Worm (Caenorhabditis elegans) whole organism, L4 larva: ENCODE measurements around the gene glt-5.

Experiments used
- F44E2.7 ChIP-seq: fragments of 200-800 bp; sonication (Bioruptor generic); IDR thresholded peaks from 2 replicates; pipeline ENCODE4 v2.1.2; 2022; ENCODE audit warnings: missing genetic modification characterization, missing compliant biosample characterization
- T26A8.4 ChIP-seq: fragments of 200-800 bp; sonication (Bioruptor generic); IDR thresholded peaks from 2 replicates; pipeline ENCODE4 v1.3.6; 2022; ENCODE audit warnings: missing genetic modification characterization, missing compliant biosample characterization
- Y5F2A.4 ChIP-seq: fragments of 200-800 bp; sonication (Bioruptor generic); optimal IDR thresholded peaks from 2 replicates; lab custom pipeline; 2018; ENCODE audit warnings: mild to moderate bottlenecking, missing genetic modification characterization, missing compliant biosample characterization
- ZK337.2 ChIP-seq: fragments of 200-800 bp; sonication (Bioruptor generic); IDR thresholded peaks from 2 replicates; pipeline ENCODE4 v1.3.6; 2022; ENCODE audit warnings: missing genetic modification reagents, missing genetic modification characterization, missing compliant biosample characterization
- attf-4 ChIP-seq: sonication (generic microtip); optimal IDR thresholded peaks from 3 replicates; lab custom pipeline; 2017; ENCODE audit warnings: missing biosample characterization, missing genetic modification characterization
- ceh-20 ChIP-seq: fragments of 200-800 bp; sonication (Bioruptor generic); IDR thresholded peaks from 2 replicates; pipeline ENCODE4 v1.3.6; 2022; ENCODE audit warnings: missing genetic modification reagents, missing genetic modification characterization, missing compliant biosample characterization
- daf-19 ChIP-seq: fragments of 200-800 bp; sonication (Bioruptor generic); conservative IDR thresholded peaks from 2 replicates; pipeline ENCODE4 v1.3.6; 2022; ENCODE audit warnings: missing genetic modification characterization, missing compliant biosample characterization
- dmd-6 ChIP-seq: fragments of 200-800 bp; sonication (Bioruptor generic); IDR thresholded peaks from 2 replicates; pipeline ENCODE4 v1.3.6; 2022; ENCODE audit warnings: missing genetic modification reagents, missing genetic modification characterization, missing compliant biosample characterization
- dmd-8 ChIP-seq: fragments of 200-800 bp; sonication (Bioruptor generic); IDR thresholded peaks from 2 replicates; pipeline ENCODE4 v1.3.6; 2022; ENCODE audit warnings: missing genetic modification characterization, missing compliant biosample characterization
- dmd-9 ChIP-seq: fragments of 200-800 bp; sonication (Bioruptor generic); IDR thresholded peaks from 2 replicates; pipeline ENCODE4 v1.3.6; 2022; ENCODE audit warnings: missing genetic modification reagents, missing genetic modification characterization, missing compliant biosample characterization
- dpl-1 ChIP-seq: fragments of 150-350 bp; optimal IDR thresholded peaks from 2 replicates; lab custom pipeline; 2014; ENCODE audit warnings: missing biosample characterization, missing genetic modification reagents, missing genetic modification characterization
- duxl-1 ChIP-seq: sonication (generic microtip); optimal IDR thresholded peaks from 2 replicates; lab custom pipeline; 2016; ENCODE audit warnings: mild to moderate bottlenecking, missing genetic modification characterization, moderate library complexity, missing compliant biosample characterization; ENCODE audit not compliant: poor library complexity
- dve-1 ChIP-seq: sonication (generic microtip); optimal IDR thresholded peaks from 2 replicates; lab custom pipeline; 2017; ENCODE audit warnings: antibody characterized with exemption, mild to moderate bottlenecking, missing genetic modification characterization, missing compliant biosample characterization; ENCODE audit not compliant: insufficient read depth
- egl-27 ChIP-seq: sonication (generic microtip); optimal IDR thresholded peaks from 3 replicates; lab custom pipeline; 2017; ENCODE audit warnings: missing biosample characterization, missing genetic modification reagents, missing genetic modification characterization
- egl-43 ChIP-seq: fragments of 200-800 bp; sonication (Bioruptor generic); IDR thresholded peaks from 2 replicates; pipeline ENCODE4 v1.3.6; 2022; ENCODE audit warnings: missing genetic modification reagents, missing genetic modification characterization, missing compliant biosample characterization
- hif-1 ChIP-seq, 2 experiments: sonication (generic microtip); optimal IDR thresholded peaks; 2 replicates each; lab custom pipeline; 2016 to 2017; ENCODE audit warnings: missing compliant biosample characterization in 2 of 2, missing genetic modification characterization in 2 of 2, missing genetic modification reagents in 2 of 2, missing genotype in 2 of 2, mild to moderate bottlenecking in 1 of 2
- hmg-1.1 ChIP-seq: fragments of 200-800 bp; sonication (Bioruptor generic); IDR thresholded peaks from 2 replicates; pipeline ENCODE4 v1.3.6; 2022; ENCODE audit warnings: missing genetic modification reagents, missing genetic modification characterization, missing compliant biosample characterization
- lim-7 ChIP-seq: fragments of 200-800 bp; sonication (Bioruptor generic); IDR thresholded peaks from 2 replicates; pipeline ENCODE4 v1.3.6; 2022; ENCODE audit warnings: missing genetic modification characterization, missing compliant biosample characterization
- lin-1 ChIP-seq: fragments of 200-800 bp; sonication (Bioruptor generic); IDR thresholded peaks from 2 replicates; pipeline ENCODE4 v1.3.6; 2022; ENCODE audit warnings: missing genetic modification reagents, missing genetic modification characterization, missing compliant biosample characterization
- lin-13 ChIP-seq: fragments of 150-350 bp; optimal IDR thresholded peaks from 2 replicates; lab custom pipeline; 2014; ENCODE audit warnings: missing biosample characterization, missing genetic modification reagents, missing genetic modification characterization
- lin-38 ChIP-seq: fragments of 200-800 bp; sonication (Bioruptor generic); IDR thresholded peaks from 2 replicates; pipeline ENCODE4 v1.3.6; 2022; ENCODE audit warnings: missing genetic modification reagents, missing genetic modification characterization, missing compliant biosample characterization
- lin-39 ChIP-seq: fragments of 150-350 bp; optimal IDR thresholded peaks from 2 replicates; lab custom pipeline; 2014; ENCODE audit warnings: missing biosample characterization, missing genetic modification reagents, missing genetic modification characterization
- lsy-2 ChIP-seq, 2 experiments: fragments of 150-350 bp in 1 of 2; sonication (generic microtip) in 1 of 2; optimal IDR thresholded peaks; 2 replicates each; lab custom pipeline; 2014 to 2017; ENCODE audit warnings: missing biosample characterization in 2 of 2, missing genetic modification characterization in 2 of 2
- madf-5 ChIP-seq, 2 experiments: fragments of 200-800 bp; sonication (Bioruptor generic); IDR thresholded peaks; 2 replicates each; pipeline ENCODE4 v1.3.6; 2022; ENCODE audit warnings: missing compliant biosample characterization in 2 of 2, missing genetic modification characterization in 2 of 2
- madf-9 ChIP-seq: fragments of 200-800 bp; sonication (Bioruptor generic); conservative IDR thresholded peaks from 2 replicates; pipeline ENCODE4 v1.3.6; 2022; ENCODE audit warnings: missing genetic modification reagents, missing genetic modification characterization, missing compliant biosample characterization
- mdl-1 ChIP-seq, 2 experiments: fragments of 150-350 bp in 1 of 2; sonication (generic microtip) in 1 of 2; optimal IDR thresholded peaks; 2 replicates each; lab custom pipeline; 2014 to 2017; ENCODE audit warnings: missing biosample characterization in 2 of 2, missing genetic modification characterization in 2 of 2
- mep-1 ChIP-seq: fragments of 150-350 bp; sonication (generic microtip); optimal IDR thresholded peaks from 3 replicates; lab custom pipeline; 2014; ENCODE audit warnings: missing biosample characterization, missing genetic modification characterization
- mxl-2 ChIP-seq: fragments of 200-800 bp; sonication (Bioruptor generic); conservative IDR thresholded peaks from 2 replicates; pipeline ENCODE4 v1.3.6; 2022; ENCODE audit warnings: missing genetic modification reagents, missing genetic modification characterization, missing compliant biosample characterization
- nhr-10 ChIP-seq: fragments of 150-350 bp; optimal IDR thresholded peaks from 2 replicates; lab custom pipeline; 2014; ENCODE audit warnings: missing biosample characterization, missing genetic modification characterization
- nhr-102 ChIP-seq: sonication (generic microtip); optimal IDR thresholded peaks from 2 replicates; lab custom pipeline; 2016; ENCODE audit warnings: mild to moderate bottlenecking, missing genetic modification characterization, moderate library complexity, missing compliant biosample characterization
- nhr-11 ChIP-seq: fragments of 150-350 bp; optimal IDR thresholded peaks from 2 replicates; lab custom pipeline; 2014; ENCODE audit warnings: missing biosample characterization, missing genetic modification characterization
- nhr-25 ChIP-seq: sonication (generic microtip); optimal IDR thresholded peaks from 2 replicates; lab custom pipeline; 2017; ENCODE audit warnings: missing genetic modification characterization, mild to moderate bottlenecking, missing compliant biosample characterization, antibody characterized with exemption, moderate library complexity, borderline replicate concordance; ENCODE audit not compliant: insufficient read depth
- nhr-28 ChIP-seq: fragments of 150-350 bp; optimal IDR thresholded peaks from 2 replicates; lab custom pipeline; 2014; ENCODE audit warnings: missing biosample characterization, missing genetic modification characterization
- nhr-41 ChIP-seq: fragments of 200-800 bp; sonication (Bioruptor generic); IDR thresholded peaks from 2 replicates; pipeline ENCODE4 v1.3.6; 2022; ENCODE audit warnings: missing genetic modification reagents, missing genetic modification characterization, missing compliant biosample characterization
- nhr-48 ChIP-seq: sonication (generic microtip); optimal IDR thresholded peaks from 2 replicates; lab custom pipeline; 2016; ENCODE audit warnings: mild to moderate bottlenecking, missing genetic modification characterization, missing compliant biosample characterization
- nhr-6 ChIP-seq: fragments of 150-350 bp; optimal IDR thresholded peaks from 2 replicates; lab custom pipeline; 2014; ENCODE audit warnings: missing biosample characterization, missing genetic modification characterization
- nhr-76 ChIP-seq: fragments of 150-350 bp; optimal IDR thresholded peaks from 2 replicates; lab custom pipeline; 2014; ENCODE audit warnings: missing biosample characterization, missing genetic modification characterization
- nhr-77 ChIP-seq: fragments of 150-350 bp; optimal IDR thresholded peaks from 2 replicates; lab custom pipeline; 2014; ENCODE audit warnings: missing biosample characterization, missing genetic modification characterization
- pha-4 ChIP-seq, 2 experiments: fragments of 150-350 bp in 1 of 2; fragments of 200-800 bp in 1 of 2; sonication (Bioruptor generic) in 1 of 2; IDR thresholded peaks in 1 of 2; optimal IDR thresholded peaks in 1 of 2; 2 replicates each; pipeline versions ENCODE4 v1.3.6 to Lab custom; 2014 to 2022; ENCODE audit warnings: missing genetic modification characterization in 2 of 2, missing genetic modification reagents in 2 of 2, missing biosample characterization in 1 of 2, missing compliant biosample characterization in 1 of 2
- saeg-2 ChIP-seq: fragments of 200-800 bp; sonication (Bioruptor generic); IDR thresholded peaks from 2 replicates; pipeline ENCODE4 v1.3.6; 2022; ENCODE audit warnings: missing genetic modification reagents, missing genetic modification characterization, missing compliant biosample characterization
- snpc-1.2 ChIP-seq: fragments of 200-800 bp; sonication (Bioruptor generic); IDR thresholded peaks from 2 replicates; pipeline ENCODE4 v1.3.6; 2022; ENCODE audit warnings: missing genetic modification reagents, missing genetic modification characterization, missing compliant biosample characterization
- spr-1 ChIP-seq: sonication (generic microtip); optimal IDR thresholded peaks from 2 replicates; lab custom pipeline; 2016; ENCODE audit warnings: mild to moderate bottlenecking, missing genetic modification characterization, missing compliant biosample characterization
- spr-3 ChIP-seq: fragments of 200-800 bp; sonication (Bioruptor generic); optimal IDR thresholded peaks from 2 replicates; lab custom pipeline; 2018; ENCODE audit warnings: mild to moderate bottlenecking, missing genetic modification characterization, missing compliant biosample characterization
- tra-1 ChIP-seq: fragments of 200-800 bp; sonication (Bioruptor generic); IDR thresholded peaks from 2 replicates; pipeline ENCODE4 v1.3.6; 2022; ENCODE audit warnings: missing genetic modification reagents, missing genetic modification characterization, missing compliant biosample characterization
- unc-62 ChIP-seq, 3 experiments: fragments of 150-350 bp in 1 of 3; sonication (generic microtip); optimal IDR thresholded peaks in 2 of 3; peaks in 1 of 3; 1 replicate in 1 of 3; 2 replicates in 2 of 3; lab custom pipeline; 2014 to 2017; ENCODE audit warnings: missing biosample characterization in 3 of 3, missing genetic modification characterization in 3 of 3, missing genetic modification reagents in 3 of 3, missing genotype in 1 of 3
- zfp-3 ChIP-seq: fragments of 200-800 bp; sonication (Bioruptor generic); conservative IDR thresholded peaks from 2 replicates; pipeline ENCODE4 v1.3.6; 2022; ENCODE audit warnings: missing genetic modification reagents, missing genetic modification characterization, missing compliant biosample characterization
- zip-2 ChIP-seq: fragments of 150-350 bp; optimal IDR thresholded peaks from 2 replicates; lab custom pipeline; 2014; ENCODE audit warnings: missing biosample characterization, missing genetic modification characterization

glt-5 gene

ce11 chrII:9752278-9752677 lies 43.6 kb upstream of the glt-5 start (continued):
- TF ChIP-seq lin-38 (GFP tag; lab: Robert Waterston, UW), result no peak

ce11 chrII:9746069-9746468 lies 37.4 kb upstream of the glt-5 start, which contains the start of the genes Y53C12B.1 and nos-3:
Gene Y53C12B.1, minus strand, starts transcription at chrII:9746078.
Gene nos-3, plus strand, starts transcription at chrII:9746316.
- TF ChIP-seq F44E2.7 (GFP tag; lab: Robert Waterston, UW) (no peak), lin-39 (tag; lab: Kevin White, UChicago) (no peak), dmd-9 (GFP tag; lab: Robert Waterston, UW) (no peak), ceh-20 (0 out of 2 replicates have a peak, but pooled peaks have one; percentile 13), duxl-1 (tag; lab: Kevin White, UChicago) (no peak), madf-5 (GFP tag; IDR thresholded peaks at IDR 0.05; lab: Robert Waterston, UW) (no peak), nhr-77 (peak; percentile 59), egl-27 (no peak), mep-1 (tag; lab: Kevin White, UChicago) (peak; percentile 80), nhr-76 (tag; lab: Kevin White, UChicago) (no peak), saeg-2 (no peak), hif-1 (tag; optimal IDR thresholded peaks at IDR 0.05; lab: Kevin White, UChicago) (peak in 1 of 2 experiments; percentile 45), nhr-25 (tag; lab: Kevin White, UChicago) (peak; percentile 85), dpl-1 (GFP tag; lab: Kevin White, UChicago) (peak; percentile 80), nhr-28 (tag; lab: Kevin White, UChicago) (peak; percentile 55), mdl-1 (tag; optimal IDR thresholded peaks at IDR 0.05; lab: Kevin White, UChicago) (no peak), spr-3 (GFP tag; lab: Kevin White, UChicago) (no peak), dmd-8 (no peak), zip-2 (tag; lab: Kevin White, UChicago) (no peak), dve-1 (tag; lab: Kevin White, UChicago) (peak; percentile 73), madf-9 (GFP tag; lab: Robert Waterston, UW) (no peak), spr-1 (tag; lab: Kevin White, UChicago) (no peak), lsy-2 (tag; optimal IDR thresholded peaks at IDR 0.05; lab: Kevin White, UChicago) (peak; percentile 95 to 99), pha-4 (GFP tag; IDR thresholded peaks at IDR 0.05; lab: Robert Waterston, UW) (no peak), pha-4 (tag; optimal IDR thresholded peaks at IDR 0.05; lab: Kevin White, UChicago) (peak; percentile 79), lin-1 (no peak), nhr-6 (tag; lab: Kevin White, UChicago) (peak; percentile 68), nhr-102 (tag; lab: Kevin White, UChicago) (no peak), lim-7 (GFP tag; lab: Robert Waterston, UW) (no peak), zfp-3 (GFP tag; lab: Robert Waterston, UW) (no peak), daf-19 (no peak), nhr-48 (no peak), ZK337.2 (GFP tag; lab: Robert Waterston, UW) (no peak), nhr-10 (tag; lab: Kevin White, UChicago) (no peak), attf-4 (tag; lab: Kevin White, UChicago) (no peak), mxl-2 (no peak), tra-1 (0 out of 2 replicates have a peak, but pooled peaks have one; percentile 34), lin-38 (GFP tag; lab: Robert Waterston, UW) (peak; percentile 54), nhr-11 (peak; percentile 88), dmd-6 (GFP tag; lab: Robert Waterston, UW) (peak; percentile 41), egl-43 (no peak), T26A8.4 (GFP tag; lab: Robert Waterston, UW) (peak; percentile 12; the same call in 1 of the 2 replicates), nhr-41 (GFP tag; lab: Robert Waterston, UW) (no peak), snpc-1.2 (GFP tag; lab: Robert Waterston, UW) (no peak), lin-13 (GFP tag; lab: Kevin White, UChicago) (peak; percentile 59), unc-62 (GFP tag; optimal IDR thresholded peaks at IDR 0.05 in 1 of 2; lab: Kevin White, UChicago) (peak in 1 of 2 experiments; percentile 88), unc-62 (tag; optimal IDR thresholded peaks at IDR 0.05; lab: Kevin White, UChicago) (no peak), Y5F2A.4 (GFP tag; lab: Kevin White, UChicago) (no peak), hmg-1.1 (GFP tag; lab: Robert Waterston, UW) (peak; percentile 56)
